Fruit fly (Drosophila melanogaster): ENCODE results near the gene CycT.

CycT gene

dm6 chr3L:17513893-17514616, 43.5 kb downstream of the CycT start, which contains the start of the genes U4-U6-60K and CG7564 (continued):
- TF ChIP-seq CG1647 (GFP tag; optimal IDR thresholded peaks at IDR 0.05) (peak; percentile 66), crol (GFP tag; IDR thresholded peaks at IDR 0.05) (no peak), Dek (tag; optimal IDR thresholded peaks at IDR 0.05) (peak; percentile 58), az2 (GFP tag; optimal IDR thresholded peaks at IDR 0.05) (peak; percentile 43), E2f2 (GFP tag; IDR thresholded peaks at IDR 0.05) (no peak), wek (GFP tag; optimal IDR thresholded peaks at IDR 0.05) (no peak), E2f1 (GFP tag; IDR thresholded peaks at IDR 0.05) (no peak), CG43689 (GFP tag; IDR thresholded peaks at IDR 0.05) (no peak), wdn (GFP tag; IDR thresholded peaks at IDR 0.05) (no peak), Lhr (GFP tag; optimal IDR thresholded peaks at IDR 0.05) (peak; percentile 51), ac (GFP tag; optimal IDR thresholded peaks at IDR 0.05) (no peak), CG9437 (GFP tag; optimal IDR thresholded peaks at IDR 0.05) (peak; percentile 77), sim (GFP tag; IDR thresholded peaks at IDR 0.05) (no peak), bowl (GFP tag; IDR thresholded peaks at IDR 0.05) (no peak), gcm (GFP tag; optimal IDR thresholded peaks at IDR 0.05) (no peak), CG3847 (GFP tag; IDR thresholded peaks at IDR 0.05) (peak; percentile 84), CG30020 (tag; optimal IDR thresholded peaks at IDR 0.05) (peak; percentile 63), HHEX (GFP tag; optimal IDR thresholded peaks at IDR 0.05) (peak; percentile 61), maf-S (GFP tag; optimal IDR thresholded peaks at IDR 0.05) (peak; percentile 28), CG12155 (GFP tag; optimal IDR thresholded peaks at IDR 0.05) (peak; percentile 77), CG7372 (GFP tag; IDR thresholded peaks at IDR 0.05) (peak; percentile 44; the same call in 1 of the 2 replicates), HmgD (GFP tag; optimal IDR thresholded peaks at IDR 0.05) (no peak), CG2889 (GFP tag; IDR thresholded peaks at IDR 0.05) (no peak), CG6175 (GFP tag; IDR thresholded peaks at IDR 0.05) (no peak), onecut (GFP tag; IDR thresholded peaks at IDR 0.05) (peak; percentile 28), tna (GFP tag; IDR thresholded peaks at IDR 0.05; ENCODE audit: partially characterized antibody) (peak; percentile 90), CG10654 (GFP tag; optimal IDR thresholded peaks at IDR 0.05) (peak; percentile 60), CG11398 (GFP tag; optimal IDR thresholded peaks at IDR 0.05) (no peak), CG1832 (GFP tag; optimal IDR thresholded peaks at IDR 0.05) (no peak), Max (GFP tag; optimal IDR thresholded peaks at IDR 0.05) (peak; percentile 61), Gsc (GFP tag; IDR thresholded peaks at IDR 0.05) (no peak), ab (GFP tag; optimal IDR thresholded peaks at IDR 0.05) (no peak), CG11085 (GFP tag; IDR thresholded peaks at IDR 0.05) (peak; percentile 42), Ada2b (GFP tag; IDR thresholded peaks at IDR 0.05) (no peak), CG10543 (GFP tag; optimal IDR thresholded peaks at IDR 0.05) (peak; percentile 72), CG13624 (GFP tag; optimal IDR thresholded peaks at IDR 0.05) (peak; percentile 41), CG10431 (GFP tag; optimal IDR thresholded peaks at IDR 0.05) (no peak), CG2116 (GFP tag; optimal IDR thresholded peaks at IDR 0.05) (peak; percentile 62), Adf1 (GFP tag; IDR thresholded peaks at IDR 0.05) (no peak), slbo (GFP tag; IDR thresholded peaks at IDR 0.05) (peak; percentile 77), jigr1 (GFP tag; IDR thresholded peaks at IDR 0.05) (peak; percentile 24; the same call in 1 of the 3 replicates), CG10147 (GFP tag; optimal IDR thresholded peaks at IDR 0.05) (peak; percentile 51), odd (GFP tag; optimal IDR thresholded peaks at IDR 0.05) (no peak), dysf (GFP tag; IDR thresholded peaks at IDR 0.05) (peak; percentile 68; the same call in 1 of the 3 replicates), CG12769 (tag; optimal IDR thresholded peaks at IDR 0.05) (no peak), corto (GFP tag; optimal IDR thresholded peaks at IDR 0.05) (peak; percentile 47), CG34376 (GFP tag; optimal IDR thresholded peaks at IDR 0.05) (peak; percentile 46), ewg (GFP tag; optimal IDR thresholded peaks at IDR 0.05) (peak; percentile 51), Drgx (GFP tag; IDR thresholded peaks at IDR 0.05) (no peak), Ravus (GFP tag; IDR thresholded peaks at IDR 0.05) (no peak), bab2 (GFP tag; optimal IDR thresholded peaks at IDR 0.05) (no peak)
